Fruit fly (Drosophila melanogaster) whole organism, embryonic: ENCODE data around the gene CG18473.

Experiments used
- ATbp ChIP-seq: fragments of 200-800 bp; sonication (Bioruptor generic); optimal IDR thresholded peaks from 2 replicates; lab custom pipeline; 2017; ENCODE audit warnings: missing biosample characterization, mild to moderate bottlenecking, missing genetic modification characterization, missing genetic modification reagents
- Asciz ChIP-seq: fragments of 200-800 bp; sonication (Bioruptor generic); optimal IDR thresholded peaks from 2 replicates; lab custom pipeline; 2017; ENCODE audit warnings: missing biosample characterization, mild to moderate bottlenecking, missing genetic modification characterization, missing genetic modification reagents
- Atf3 ChIP-seq: fragments of 200-800 bp; sonication (Bioruptor generic); optimal IDR thresholded peaks from 3 replicates; lab custom pipeline; 2016; ENCODE audit warnings: missing biosample characterization, missing genetic modification characterization
- Blimp-1 ChIP-seq: fragments of 200-800 bp; sonication (Bioruptor generic); optimal IDR thresholded peaks from 3 replicates; lab custom pipeline; 2018; ENCODE audit warnings: missing biosample characterization, missing genetic modification characterization, mild to moderate bottlenecking, moderate library complexity, missing genetic modification reagents
- CG10565 ChIP-seq: fragments of 200-800 bp; sonication (Bioruptor generic); optimal IDR thresholded peaks from 3 replicates; lab custom pipeline; 2016; ENCODE audit warnings: missing biosample characterization, mild to moderate bottlenecking, missing genetic modification characterization
- CG11085 ChIP-seq: fragments of 200-800 bp; sonication (Bioruptor generic); IDR thresholded peaks from 2 replicates; pipeline ENCODE4 v1.3.6; 2022; ENCODE audit warnings: missing biosample characterization, missing genetic modification characterization
- CG11247 ChIP-seq: fragments of 200-800 bp; sonication (Bioruptor generic); IDR thresholded peaks from 2 replicates; pipeline ENCODE4 v1.3.6; 2022; ENCODE audit warnings: missing biosample characterization, missing genetic modification characterization
- CG11398 ChIP-seq: fragments of 200-800 bp; sonication (Bioruptor generic); optimal IDR thresholded peaks from 2 replicates; lab custom pipeline; 2016; ENCODE audit warnings: missing biosample characterization, missing genetic modification characterization
- CG15269 ChIP-seq: fragments of 200-800 bp; sonication (Bioruptor generic); optimal IDR thresholded peaks from 2 replicates; lab custom pipeline; 2018; ENCODE audit warnings: missing biosample characterization, mild to moderate bottlenecking, missing genetic modification characterization, moderate library complexity
- CG16863 ChIP-seq: fragments of 200-800 bp; sonication (Bioruptor generic); optimal IDR thresholded peaks from 3 replicates; lab custom pipeline; 2016; ENCODE audit warnings: missing biosample characterization, missing genetic modification characterization
- CG17361 ChIP-seq: fragments of 200-800 bp; sonication (Bioruptor generic); IDR thresholded peaks from 3 replicates; pipeline ENCODE4 v1.3.6; 2022; ENCODE audit warnings: missing biosample characterization, missing genetic modification characterization
- CG2875 ChIP-seq: fragments of 200-800 bp; sonication (Bioruptor generic); optimal IDR thresholded peaks from 2 replicates; lab custom pipeline; 2017; ENCODE audit warnings: missing biosample characterization, mild to moderate bottlenecking, missing genetic modification characterization, missing genetic modification reagents
- CG2889 ChIP-seq: fragments of 200-800 bp; sonication (Bioruptor generic); IDR thresholded peaks from 3 replicates; pipeline ENCODE4 v1.3.6; 2022; ENCODE audit warnings: missing biosample characterization, missing genetic modification characterization
- CG32767 ChIP-seq: fragments of 200-800 bp; sonication (Bioruptor generic); IDR thresholded peaks from 2 replicates; pipeline ENCODE4 v1.3.6; 2022; ENCODE audit warnings: missing biosample characterization, missing genetic modification characterization
- CG34224 ChIP-seq: fragments of 200-800 bp; sonication (Bioruptor generic); IDR thresholded peaks from 3 replicates; pipeline ENCODE4 v1.3.6; 2022; ENCODE audit warnings: missing biosample characterization, missing genetic modification characterization; ENCODE audit not compliant: partially characterized antibody
- CG34422 ChIP-seq: fragments of 200-800 bp; sonication (Bioruptor generic); IDR thresholded peaks from 3 replicates; pipeline ENCODE4 v1.3.6; 2022; ENCODE audit warnings: missing biosample characterization, missing genetic modification characterization
- CG42726 ChIP-seq: fragments of 200-800 bp; sonication (Bioruptor generic); IDR thresholded peaks from 2 replicates; pipeline ENCODE4 v1.3.6; 2022; ENCODE audit warnings: missing biosample characterization, missing genetic modification characterization; ENCODE audit not compliant: partially characterized antibody
- CG6654 ChIP-seq: fragments of 200-800 bp; sonication (Bioruptor generic); optimal IDR thresholded peaks from 2 replicates; lab custom pipeline; 2017; ENCODE audit warnings: missing biosample characterization, mild to moderate bottlenecking, missing genetic modification characterization
- CG7928 ChIP-seq: fragments of 200-800 bp; sonication (Bioruptor generic); optimal IDR thresholded peaks from 2 replicates; lab custom pipeline; 2017; ENCODE audit warnings: missing biosample characterization, mild to moderate bottlenecking, missing genetic modification characterization
- CG8478 ChIP-seq: fragments of >200 bp; optimal IDR thresholded peaks from 2 replicates; lab custom pipeline; 2018
- CG9727 ChIP-seq: fragments of 200-800 bp; sonication (Bioruptor generic); optimal IDR thresholded peaks from 3 replicates; lab custom pipeline; 2017; ENCODE audit warnings: missing biosample characterization, mild to moderate bottlenecking, missing genetic modification characterization
- Camta ChIP-seq: fragments of 200-800 bp; sonication (Bioruptor generic); optimal IDR thresholded peaks from 2 replicates; lab custom pipeline; 2016; ENCODE audit warnings: missing biosample characterization, missing genetic modification characterization
- Dp ChIP-seq: fragments of 200-800 bp; sonication (Bioruptor generic); optimal IDR thresholded peaks from 2 replicates; lab custom pipeline; 2018; ENCODE audit warnings: missing biosample characterization, mild to moderate bottlenecking, missing genetic modification characterization, moderate library complexity
- Ets97D ChIP-seq: fragments of 200-800 bp; sonication (Bioruptor generic); optimal IDR thresholded peaks from 3 replicates; lab custom pipeline; 2016; ENCODE audit warnings: missing biosample characterization, missing genetic modification characterization
- Hr39 ChIP-seq: fragments of >200 bp; optimal IDR thresholded peaks from 2 replicates; lab custom pipeline; 2017
- Lhr ChIP-seq: fragments of 200-800 bp; sonication (Bioruptor generic); optimal IDR thresholded peaks from 3 replicates; lab custom pipeline; 2017; ENCODE audit warnings: mild to moderate bottlenecking, missing biosample characterization, missing genetic modification reagents, missing genetic modification characterization
- Nf-YC ChIP-seq: fragments of 200-800 bp; optimal IDR thresholded peaks from 3 replicates; lab custom pipeline; 2019; ENCODE audit warnings: missing biosample characterization, mild to moderate bottlenecking, missing genetic modification characterization, moderate library complexity
- Ptx1 ChIP-seq: fragments of 200-800 bp; sonication (Bioruptor generic); IDR thresholded peaks from 2 replicates; pipeline ENCODE4 v1.3.6; 2022; ENCODE audit warnings: missing biosample characterization, missing genetic modification characterization
- Rx ChIP-seq: fragments of 200-800 bp; sonication (Bioruptor generic); IDR thresholded peaks from 2 replicates; pipeline ENCODE4 v1.3.6; 2022; ENCODE audit warnings: missing biosample characterization, missing genetic modification characterization
- Side ChIP-seq: fragments of 200-800 bp; sonication (Bioruptor generic); optimal IDR thresholded peaks from 2 replicates; lab custom pipeline; 2016; ENCODE audit warnings: missing biosample characterization, missing genetic modification characterization
- Trl ChIP-seq, 3 experiments: fragments of >200 bp in 2 of 3; fragments of 200-800 bp in 1 of 3; sonication (Bioruptor generic) in 1 of 3; optimal IDR thresholded peaks; 2 replicates in 1 of 3; 3 replicates in 2 of 3; lab custom pipeline; 2016 to 2017; ENCODE audit warnings: missing biosample characterization in 1 of 3, missing genetic modification characterization in 1 of 3
- Xbp1 ChIP-seq: fragments of 200-800 bp; sonication (Bioruptor generic); optimal IDR thresholded peaks from 3 replicates; lab custom pipeline; 2016; ENCODE audit warnings: missing biosample characterization, mild to moderate bottlenecking, missing genetic modification characterization
- bbx ChIP-seq: fragments of 200-800 bp; sonication (Bioruptor generic); IDR thresholded peaks from 2 replicates; pipeline ENCODE4 v1.3.6; 2022; ENCODE audit warnings: missing biosample characterization, missing genetic modification characterization; ENCODE audit not compliant: partially characterized antibody
- bcd ChIP-seq: fragments of 200-800 bp; sonication (Bioruptor generic); optimal IDR thresholded peaks from 2 replicates; lab custom pipeline; 2017; ENCODE audit warnings: missing biosample characterization, mild to moderate bottlenecking, missing genetic modification characterization
- br ChIP-seq: fragments of >200 bp; optimal IDR thresholded peaks from 2 replicates; lab custom pipeline; 2017
- caup ChIP-seq: fragments of 200-800 bp; sonication (Bioruptor generic); optimal IDR thresholded peaks from 3 replicates; lab custom pipeline; 2017; ENCODE audit warnings: missing biosample characterization, mild to moderate bottlenecking, missing genetic modification characterization, moderate library complexity; ENCODE audit not compliant: severe bottlenecking
- chif ChIP-seq, 2 experiments: fragments of 200-800 bp; sonication (Bioruptor generic); optimal IDR thresholded peaks; 3 replicates each; lab custom pipeline; 2016; ENCODE audit warnings: missing biosample characterization in 2 of 2, missing genetic modification characterization in 2 of 2
- chn ChIP-seq: fragments of 200-800 bp; sonication (Bioruptor generic); optimal IDR thresholded peaks from 2 replicates; lab custom pipeline; 2016; ENCODE audit warnings: missing biosample characterization, missing genetic modification characterization
- corto ChIP-seq: fragments of 200-800 bp; sonication (Bioruptor generic); optimal IDR thresholded peaks from 2 replicates; lab custom pipeline; 2016; ENCODE audit warnings: missing biosample characterization, mild to moderate bottlenecking, missing genetic modification characterization, moderate library complexity
- jumu ChIP-seq: fragments of 200-800 bp; sonication (Bioruptor generic); optimal IDR thresholded peaks from 3 replicates; lab custom pipeline; 2016; ENCODE audit warnings: missing biosample characterization, missing genetic modification characterization
- ken ChIP-seq: fragments of 200-800 bp; sonication (Bioruptor generic); IDR thresholded peaks from 3 replicates; pipeline ENCODE4 v1.3.6; 2022; ENCODE audit warnings: missing biosample characterization, missing genetic modification characterization
- nerfin-1 ChIP-seq: fragments of 200-800 bp; sonication (Bioruptor generic); optimal IDR thresholded peaks from 3 replicates; lab custom pipeline; 2019; ENCODE audit warnings: missing biosample characterization, mild to moderate bottlenecking, missing genetic modification characterization, moderate library complexity
- otp ChIP-seq: fragments of 200-800 bp; sonication (Bioruptor generic); IDR thresholded peaks from 3 replicates; pipeline ENCODE4, ENCODE4 v1.3.6; 2022; ENCODE audit warnings: missing biosample characterization, missing genetic modification characterization
- pita ChIP-seq: fragments of 200-800 bp; sonication (Bioruptor generic); optimal IDR thresholded peaks from 2 replicates; lab custom pipeline; 2017; ENCODE audit warnings: missing biosample characterization, mild to moderate bottlenecking, missing genetic modification characterization
- pnt ChIP-seq: fragments of 200-800 bp; sonication (Bioruptor generic); optimal IDR thresholded peaks from 3 replicates; lab custom pipeline; 2016; ENCODE audit warnings: missing biosample characterization, missing genetic modification characterization
- sens ChIP-seq: fragments of 200-800 bp; sonication (Bioruptor generic); peaks from one replicate; lab custom pipeline; 2016; ENCODE audit warnings: missing biosample characterization, missing genetic modification characterization
- sima ChIP-seq: fragments of 200-800 bp; sonication (Bioruptor generic); optimal IDR thresholded peaks from 2 replicates; lab custom pipeline; 2016; ENCODE audit warnings: missing biosample characterization, missing genetic modification characterization
- stwl ChIP-seq: fragments of 200-800 bp; sonication (Bioruptor generic); optimal IDR thresholded peaks from 3 replicates; lab custom pipeline; 2018; ENCODE audit warnings: missing biosample characterization, mild to moderate bottlenecking, missing genetic modification characterization, moderate library complexity
- tup ChIP-seq: fragments of 200-800 bp; sonication (Bioruptor generic); optimal IDR thresholded peaks from 2 replicates; lab custom pipeline; 2016; ENCODE audit warnings: missing biosample characterization, mild to moderate bottlenecking, missing genetic modification characterization, moderate library complexity

CG18473 gene

DNA sequence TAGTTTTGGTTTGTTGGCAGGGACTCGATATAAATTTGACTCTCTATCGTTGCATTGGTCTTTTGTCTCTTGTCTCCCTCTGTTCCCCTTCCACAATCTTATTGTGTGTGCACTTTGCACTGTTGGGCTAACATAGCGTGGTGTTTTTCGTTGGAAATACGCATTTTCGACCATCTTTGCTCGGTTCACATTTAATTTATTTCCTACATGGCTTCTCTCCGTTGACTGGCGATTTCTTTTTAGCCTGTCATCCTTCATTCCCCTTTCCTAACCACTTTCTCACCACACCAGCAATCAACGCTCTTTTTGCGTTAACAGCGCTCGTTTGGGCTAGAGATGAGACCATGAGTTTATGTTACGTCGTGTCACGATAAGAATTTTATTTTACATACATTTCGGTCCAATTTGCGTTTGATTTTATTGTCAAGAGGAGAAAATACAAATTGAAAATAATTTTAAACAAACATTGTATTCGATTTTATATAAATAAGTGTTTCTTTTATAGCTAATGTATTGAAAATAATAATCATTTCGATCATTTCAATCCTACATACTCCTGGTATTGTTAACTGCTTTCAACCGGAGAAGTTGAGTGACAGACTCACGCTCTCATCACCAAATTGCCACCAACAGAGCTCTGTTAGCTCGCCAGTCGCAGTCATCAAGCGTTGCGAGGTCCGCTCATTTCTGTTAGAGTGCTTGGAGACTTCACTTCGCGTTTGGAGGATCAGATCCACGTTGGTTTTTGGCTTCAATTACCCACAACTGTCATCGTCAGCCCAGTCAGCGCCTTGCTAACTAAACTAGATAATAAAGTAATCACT, 21.7 kb upstream of the CG18473 start (continued):
- TF ChIP-seq corto (peak; percentile 89), CG11398 (GFP tag; lab: Kevin White, UChicago) (no peak), CG17361 (GFP tag; lab: Robert Waterston, UW) (peak; percentile 81), CG2889 (GFP tag; lab: Robert Waterston, UW) (no peak), caup (GFP tag; lab: Kevin White, UChicago) (peak; percentile 80), tup (peak; percentile 25), CG9727 (GFP tag; lab: Kevin White, UChicago) (peak; percentile 79), pnt (GFP tag; lab: Kevin White, UChicago) (peak; percentile 7), CG8478 (no peak), nerfin-1 (tag; lab: Kevin White, UChicago) (peak; percentile 75), CG32767 (GFP tag; lab: Robert Waterston, UW) (peak; percentile 64), Hr39 (lab: Kevin White, UChicago) (no peak), CG34224 (GFP tag; lab: Robert Waterston, UW) (peak; percentile 97), chn (peak; percentile 56), otp (GFP tag; lab: Robert Waterston, UW) (peak; percentile 48; the same call in 1 of the 3 replicates), Xbp1 (GFP tag; lab: Kevin White, UChicago) (peak; percentile 74), sima (no peak), Atf3 (peak; percentile 34), br (no peak), CG7928 (GFP tag; lab: Kevin White, UChicago) (peak; percentile 24), Lhr (GFP tag; lab: Kevin White, UChicago) (peak; percentile 42), Blimp-1 (GFP tag; lab: Kevin White, UChicago) (peak; percentile 61), jumu (GFP tag; lab: Kevin White, UChicago) (peak; percentile 57), bbx (peak; percentile 76), Camta (peak; percentile 6), stwl (tag; lab: Kevin White, UChicago) (no peak), CG11247 (GFP tag; lab: Robert Waterston, UW) (peak; percentile 46; the same call in 1 of the 2 replicates), ken (GFP tag; lab: Robert Waterston, UW) (peak; percentile 25; the same call in 1 of the 3 replicates), Rx (no peak), Asciz (GFP tag; lab: Kevin White, UChicago) (peak; percentile 55), Ptx1 (GFP tag; lab: Robert Waterston, UW) (peak; percentile 74), CG11085 (peak; percentile 34; the same call in 1 of the 2 replicates), Trl (optimal IDR thresholded peaks at IDR 0.05; lab: Kevin White, UChicago) (peak; percentile 4 to 69), Trl (GFP tag; optimal IDR thresholded peaks at IDR 0.05; lab: Kevin White, UChicago) (peak; percentile 32), bcd (GFP tag; lab: Kevin White, UChicago) (peak; percentile 60), CG2875 (peak; percentile 25), CG34422 (peak; percentile 55; the same call in 2 of the 3 replicates), ATbp (GFP tag; lab: Kevin White, UChicago) (peak; percentile 53), CG10565 (GFP tag; lab: Kevin White, UChicago) (no peak), CG6654 (GFP tag; lab: Kevin White, UChicago) (no peak), pita (no peak), CG42726 (peak; percentile 63; the same call in 1 of the 2 replicates), sens (peak; percentile 84), Ets97D (peak; percentile 47), chif (GFP tag; optimal IDR thresholded peaks at IDR 0.05; lab: Kevin White, UChicago) (peak; percentile 15 to 63), Side (GFP tag; lab: Kevin White, UChicago) (peak; percentile 50), Nf-YC (tag; lab: Kevin White, UChicago) (peak; percentile 85), CG15269 (tag; lab: Kevin White, UChicago) (peak; percentile 84), Dp (no peak), CG16863 (peak; percentile 5)
